Worm (Caenorhabditis elegans) whole organism, late embryonic: ENCODE data around the gene Y71H2AM.6.

Experiments
- C38D4.7 ChIP-seq: fragments of 200-800 bp; sonication (Bioruptor generic); optimal IDR thresholded peaks from 2 replicates; lab custom pipeline; 2018; ENCODE audit warnings: mild to moderate bottlenecking, missing genetic modification characterization, moderate library complexity, missing compliant biosample characterization
- K02D7.2 ChIP-seq: sonication (generic microtip); optimal IDR thresholded peaks from 2 replicates; lab custom pipeline; 2017; ENCODE audit warnings: mild to moderate bottlenecking, missing genetic modification characterization, missing compliant biosample characterization
- T23F11.4 ChIP-seq: fragments of 200-800 bp; sonication (Bioruptor generic); optimal IDR thresholded peaks from 2 replicates; lab custom pipeline; 2018; ENCODE audit warnings: mild to moderate bottlenecking, missing genetic modification characterization, missing compliant biosample characterization
- ceh-18 ChIP-seq: sonication (generic microtip); optimal IDR thresholded peaks from 2 replicates; lab custom pipeline; 2016; ENCODE audit warnings: missing genetic modification characterization, missing compliant biosample characterization
- ceh-19 ChIP-seq: fragments of 200-800 bp; sonication (Bioruptor generic); optimal IDR thresholded peaks from 2 replicates; lab custom pipeline; 2018; ENCODE audit warnings: mild to moderate bottlenecking, missing genetic modification characterization, missing compliant biosample characterization
- ceh-31 ChIP-seq: sonication (generic microtip); optimal IDR thresholded peaks from 2 replicates; lab custom pipeline; 2016; ENCODE audit warnings: missing genetic modification characterization, missing compliant biosample characterization
- ceh-45 ChIP-seq: fragments of 200-800 bp; sonication (Bioruptor generic); IDR thresholded peaks from 2 replicates; pipeline ENCODE4 v1.3.6; 2022; ENCODE audit warnings: missing genetic modification reagents, missing genetic modification characterization, missing compliant biosample characterization
- ceh-48 ChIP-seq: sonication (generic microtip); optimal IDR thresholded peaks from 2 replicates; lab custom pipeline; 2016; ENCODE audit warnings: missing genetic modification characterization, inconsistent platforms, missing compliant biosample characterization
- che-1 ChIP-seq: sonication (generic microtip); optimal IDR thresholded peaks from 2 replicates; lab custom pipeline; 2016; ENCODE audit warnings: mild to moderate bottlenecking, missing genetic modification characterization, missing compliant biosample characterization
- elt-2 ChIP-seq: sonication (generic microtip); optimal IDR thresholded peaks from 2 replicates; lab custom pipeline; 2016; ENCODE audit warnings: missing genetic modification reagents, missing genetic modification characterization, missing compliant biosample characterization
- ets-4 ChIP-seq: sonication (generic microtip); optimal IDR thresholded peaks from 2 replicates; lab custom pipeline; 2016; ENCODE audit warnings: missing genetic modification characterization, missing compliant biosample characterization
- fax-1 ChIP-seq: sonication (generic microtip); optimal IDR thresholded peaks from 2 replicates; lab custom pipeline; 2016; ENCODE audit warnings: missing genotype, missing genetic modification characterization, missing compliant biosample characterization
- fkh-10 ChIP-seq: fragments of 150-350 bp; optimal IDR thresholded peaks from 2 replicates; lab custom pipeline; 2014; ENCODE audit warnings: missing biosample characterization, missing genetic modification reagents, missing genetic modification characterization
- hlh-13 ChIP-seq: fragments of 200-800 bp; sonication (Bioruptor generic); optimal IDR thresholded peaks from 2 replicates; lab custom pipeline; 2018; ENCODE audit warnings: mild to moderate bottlenecking, missing genetic modification characterization, missing compliant biosample characterization
- hlh-15 ChIP-seq: sonication (generic microtip); optimal IDR thresholded peaks from 2 replicates; lab custom pipeline; 2016; ENCODE audit warnings: missing genetic modification characterization, missing compliant biosample characterization
- hlh-30 ChIP-seq: sonication (generic microtip); optimal IDR thresholded peaks from 2 replicates; lab custom pipeline; 2017; ENCODE audit warnings: antibody characterized with exemption, missing genetic modification characterization, missing compliant biosample characterization; ENCODE audit not compliant: insufficient read depth
- hlh-8 ChIP-seq: sonication (generic microtip); optimal IDR thresholded peaks from 2 replicates; lab custom pipeline; 2016; ENCODE audit warnings: missing genotype, missing genetic modification characterization, missing compliant biosample characterization
- lim-6 ChIP-seq: sonication (generic microtip); optimal IDR thresholded peaks from 2 replicates; lab custom pipeline; 2016; ENCODE audit warnings: missing genetic modification characterization, missing compliant biosample characterization
- madf-2 ChIP-seq: sonication (generic microtip); optimal IDR thresholded peaks from 2 replicates; lab custom pipeline; 2017; ENCODE audit warnings: missing genetic modification characterization, missing compliant biosample characterization
- mec-3 ChIP-seq: sonication (generic microtip); optimal IDR thresholded peaks from 2 replicates; lab custom pipeline; 2016; ENCODE audit warnings: borderline replicate concordance, missing genetic modification characterization, missing compliant biosample characterization
- nfya-1 ChIP-seq: sonication (generic microtip); optimal IDR thresholded peaks from 2 replicates; lab custom pipeline; 2017; ENCODE audit warnings: missing genetic modification characterization, mild to moderate bottlenecking, missing compliant biosample characterization, antibody characterized with exemption, moderate library complexity
- nhr-11 ChIP-seq: fragments of 150-350 bp; optimal IDR thresholded peaks from 2 replicates; lab custom pipeline; 2014; ENCODE audit warnings: missing biosample characterization, missing genetic modification characterization
- nhr-232 ChIP-seq: sonication (generic microtip); optimal IDR thresholded peaks from 2 replicates; lab custom pipeline; 2016; ENCODE audit warnings: missing genetic modification characterization, missing compliant biosample characterization
- pag-3 ChIP-seq: sonication (generic microtip); optimal IDR thresholded peaks from 2 replicates; lab custom pipeline; 2016; ENCODE audit warnings: missing compliant biosample characterization, missing genetic modification characterization, borderline replicate concordance
- pha-4 ChIP-seq: fragments of 150-350 bp; optimal IDR thresholded peaks from 2 replicates; lab custom pipeline; 2018; ENCODE audit warnings: missing biosample characterization, missing genetic modification reagents, missing genetic modification characterization
- ref-2 ChIP-seq: sonication (generic microtip); optimal IDR thresholded peaks from 2 replicates; lab custom pipeline; 2016; ENCODE audit warnings: missing genetic modification characterization, missing compliant biosample characterization
- rnt-1 ChIP-seq: sonication (generic microtip); optimal IDR thresholded peaks from 2 replicates; lab custom pipeline; 2016; ENCODE audit warnings: missing genetic modification characterization, missing compliant biosample characterization
- sdc-2 ChIP-seq: sonication (generic microtip); optimal IDR thresholded peaks from 2 replicates; lab custom pipeline; 2016; ENCODE audit warnings: missing genotype, missing genetic modification characterization, missing compliant biosample characterization
- sox-2 ChIP-seq: fragments of 200-800 bp; sonication (Bioruptor generic); IDR thresholded peaks from 2 replicates; pipeline ENCODE4 v1.3.6; 2022; ENCODE audit warnings: missing genetic modification reagents, missing genetic modification characterization, missing compliant biosample characterization
- syd-9 ChIP-seq: sonication (generic microtip); optimal IDR thresholded peaks from 2 replicates; lab custom pipeline; 2016; ENCODE audit warnings: mild to moderate bottlenecking, missing genetic modification characterization, moderate library complexity, missing compliant biosample characterization
- tbx-2 ChIP-seq: sonication (generic microtip); optimal IDR thresholded peaks from 2 replicates; lab custom pipeline; 2016; ENCODE audit warnings: missing genetic modification characterization, missing compliant biosample characterization
- tbx-7 ChIP-seq: sonication (generic microtip); optimal IDR thresholded peaks from 2 replicates; lab custom pipeline; 2016; ENCODE audit warnings: missing genotype, missing genetic modification characterization, missing compliant biosample characterization
- ttx-3 ChIP-seq: sonication (generic microtip); optimal IDR thresholded peaks from 2 replicates; lab custom pipeline; 2016; ENCODE audit warnings: missing genetic modification reagents, missing genetic modification characterization, missing compliant biosample characterization
- unc-42 ChIP-seq: sonication (generic microtip); optimal IDR thresholded peaks from 2 replicates; lab custom pipeline; 2016; ENCODE audit warnings: missing genotype, missing genetic modification characterization, missing compliant biosample characterization
- unc-55 ChIP-seq: sonication (generic microtip); optimal IDR thresholded peaks from 2 replicates; lab custom pipeline; 2017; ENCODE audit warnings: missing biosample characterization, missing genetic modification reagents, missing genetic modification characterization

Y71H2AM.6 gene

ce11 chrIII:2811410-2811809 lies 30.6 kb downstream of the Y71H2AM.6 start:
- no peak for TF ChIP-seq C38D4.7 (GFP tag; lab: Kevin White, UChicago)
- no peak for TF ChIP-seq T23F11.4
- no peak for TF ChIP-seq ttx-3 (tag; lab: Kevin White, UChicago)
- no peak for TF ChIP-seq mec-3 (tag; lab: Kevin White, UChicago)
- no peak for TF ChIP-seq ceh-19
- no peak for TF ChIP-seq hlh-30 (tag; lab: Kevin White, UChicago)
- TF ChIP-seq rnt-1 (tag; lab: Kevin White, UChicago) = no peak
- no peak for TF ChIP-seq tbx-7 (tag; lab: Kevin White, UChicago)
- TF ChIP-seq nhr-11 (tag; lab: Kevin White, UChicago) = no peak
- no peak for TF ChIP-seq che-1 (tag; lab: Kevin White, UChicago)
- TF ChIP-seq, all 69 proteins: peak for 0

ce11 chrIII:2814919-2815554 lies 34.2 kb downstream of the Y71H2AM.6 start, which contains the start of gene tufm-1:
tufm-1 (minus strand) TSS chrIII:2814969.
- TF ChIP-seq hlh-15 (tag; lab: Kevin White, UChicago) (no peak), rnt-1 (tag; lab: Kevin White, UChicago) (no peak), ref-2 (no peak), ceh-31 (tag; lab: Kevin White, UChicago) (peak; percentile 19), nfya-1 (tag; lab: Kevin White, UChicago) (peak; percentile 61), elt-2 (tag; lab: Kevin White, UChicago) (peak; percentile 61), K02D7.2 (no peak), ceh-48 (no peak), pha-4 (tag; lab: Kevin White, UChicago) (no peak), lim-6 (tag; lab: Kevin White, UChicago) (no peak), hlh-8 (no peak), sdc-2 (tag; lab: Kevin White, UChicago) (no peak), ceh-18 (tag; lab: Kevin White, UChicago) (no peak), ceh-45 (no peak), fkh-10 (GFP tag; lab: Kevin White, UChicago) (no peak), hlh-13 (no peak), fax-1 (tag; lab: Kevin White, UChicago) (no peak), ets-4 (no peak), unc-55 (GFP tag; lab: Kevin White, UChicago) (no peak), ttx-3 (tag; lab: Kevin White, UChicago) (no peak), hlh-30 (tag; lab: Kevin White, UChicago) (no peak), nhr-232 (no peak), unc-42 (tag; lab: Kevin White, UChicago) (peak; percentile 80)

ce11 chrIII:2816205-2816923 lies 35.5 kb downstream of the Y71H2AM.6 start:
- TF ChIP-seq nhr-232 (no peak), ceh-45 (no peak), syd-9 (no peak), nfya-1 (tag; lab: Kevin White, UChicago) (peak; percentile 89), K02D7.2 (no peak), fax-1 (tag; lab: Kevin White, UChicago) (no peak), tbx-2 (tag; lab: Kevin White, UChicago) (no peak), ceh-48 (peak; percentile 8), ttx-3 (tag; lab: Kevin White, UChicago) (no peak), madf-2 (tag; lab: Kevin White, UChicago) (no peak), sox-2 (no peak), pag-3 (tag; lab: Kevin White, UChicago) (no peak), rnt-1 (tag; lab: Kevin White, UChicago) (no peak), T23F11.4 (no peak)
